Worm (Caenorhabditis elegans) whole organism, L3 larva: ENCODE results near the gene arv-1.

Source experiments
- elt-2 ChIP-seq: sonication (generic microtip); optimal IDR thresholded peaks from 2 replicates; lab custom pipeline; 2016; ENCODE audit warnings: missing genetic modification reagents, mild to moderate bottlenecking, missing genetic modification characterization, missing compliant biosample characterization
- nhr-11 ChIP-seq: fragments of 150-350 bp; optimal IDR thresholded peaks from 2 replicates; lab custom pipeline; 2014; ENCODE audit warnings: missing biosample characterization, missing genetic modification characterization
- nhr-237 ChIP-seq: fragments of 150-350 bp; optimal IDR thresholded peaks from 2 replicates; lab custom pipeline; 2014; ENCODE audit warnings: missing biosample characterization, missing genetic modification characterization
- nhr-76 ChIP-seq: fragments of 150-350 bp; sonication (generic microtip); optimal IDR thresholded peaks from 5 replicates; lab custom pipeline; 2014; ENCODE audit warnings: missing biosample characterization, missing genetic modification characterization
- pha-4 ChIP-seq: fragments of 150-350 bp; optimal IDR thresholded peaks from 2 replicates; lab custom pipeline; 2014; ENCODE audit warnings: missing biosample characterization, missing genetic modification reagents, missing genetic modification characterization
- pqm-1 ChIP-seq: fragments of 150-350 bp; optimal IDR thresholded peaks from 2 replicates; lab custom pipeline; 2017; ENCODE audit warnings: missing biosample characterization, missing genetic modification characterization, inconsistent platforms
- ztf-11 ChIP-seq: fragments of 150-350 bp; optimal IDR thresholded peaks from 2 replicates; lab custom pipeline; 2014; ENCODE audit warnings: missing biosample characterization, missing genetic modification characterization

DNA sequence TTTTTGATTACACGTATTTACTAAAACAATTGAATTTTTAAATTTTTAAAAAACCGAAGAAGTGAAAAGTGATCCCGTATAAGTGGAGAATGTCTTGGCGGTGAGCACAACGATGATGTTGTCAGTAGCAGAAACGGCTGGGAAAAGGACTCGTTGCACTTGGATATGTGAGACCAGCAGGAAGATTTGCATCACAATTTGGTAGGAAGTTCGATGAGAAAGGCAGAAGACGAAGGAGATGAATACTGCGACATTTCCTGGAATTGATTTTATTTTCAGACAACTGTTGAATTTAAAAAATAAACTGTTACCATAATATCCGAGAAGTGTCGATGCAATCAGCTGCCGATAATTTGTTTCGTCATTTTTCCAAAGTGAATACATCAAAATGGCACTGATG lies 717 bp downstream of the arv-1 start, which contains the start of gene R05H5.4:
- TF ChIP-seq nhr-237 (tag; lab: Kevin White, UChicago), result no peak
- no peak for TF ChIP-seq nhr-76 (tag; lab: Kevin White, UChicago)
- TF ChIP-seq nhr-11 (tag; lab: Kevin White, UChicago), result no peak
- no peak for TF ChIP-seq pha-4 (tag; lab: Kevin White, UChicago)
- no peak for TF ChIP-seq ztf-11 (tag; lab: Kevin White, UChicago)
- TF ChIP-seq pqm-1 (tag; lab: Kevin White, UChicago), result no peak
- TF ChIP-seq elt-2 (tag; lab: Kevin White, UChicago), result no peak
